Fruit fly (Drosophila melanogaster) whole organism, embryonic: ENCODE data around the gene CG9673.

Source experiments
- CG10147 ChIP-seq: fragments of 200-800 bp; sonication (Bioruptor generic); optimal IDR thresholded peaks from 2 replicates; lab custom pipeline; 2019; ENCODE audit warnings: missing biosample characterization, mild to moderate bottlenecking, missing genetic modification characterization, moderate library complexity
- CG10209 ChIP-seq: fragments of 200-800 bp; sonication (Bioruptor generic); optimal IDR thresholded peaks from 3 replicates; lab custom pipeline; 2017; ENCODE audit warnings: missing biosample characterization, mild to moderate bottlenecking, missing genetic modification characterization, missing genetic modification reagents
- CG14860 ChIP-seq: fragments of 200-800 bp; sonication (Bioruptor generic); IDR thresholded peaks from 3 replicates; pipeline ENCODE4 v1.3.6; 2022; ENCODE audit warnings: missing biosample characterization, missing genetic modification characterization; ENCODE audit not compliant: partially characterized antibody
- CG1603 ChIP-seq: fragments of 200-800 bp; sonication (Bioruptor generic); optimal IDR thresholded peaks from 2 replicates; lab custom pipeline; 2019; ENCODE audit warnings: missing biosample characterization, mild to moderate bottlenecking, missing genetic modification characterization, moderate library complexity
- CG16813 ChIP-seq: fragments of 200-800 bp; sonication (Bioruptor generic); IDR thresholded peaks from 3 replicates; pipeline ENCODE4 v1.3.6; 2022; ENCODE audit warnings: missing biosample characterization, missing genetic modification characterization; ENCODE audit not compliant: partially characterized antibody
- CG18262 ChIP-seq: fragments of 200-800 bp; optimal IDR thresholded peaks from 3 replicates; lab custom pipeline; 2019; ENCODE audit warnings: missing biosample characterization, mild to moderate bottlenecking, missing genetic modification characterization, moderate library complexity
- CG18476 ChIP-seq: fragments of 200-800 bp; sonication (Bioruptor generic); optimal IDR thresholded peaks from 2 replicates; lab custom pipeline; 2016; ENCODE audit warnings: missing biosample characterization, mild to moderate bottlenecking, missing genetic modification characterization
- CG2712 ChIP-seq: fragments of 200-800 bp; optimal IDR thresholded peaks from 3 replicates; lab custom pipeline; 2019; ENCODE audit warnings: missing biosample characterization, mild to moderate bottlenecking, missing genetic modification characterization, moderate library complexity
- CG3163 ChIP-seq: fragments of 200-800 bp; sonication (Bioruptor generic); optimal IDR thresholded peaks from 3 replicates; lab custom pipeline; 2016; ENCODE audit warnings: missing biosample characterization, missing genetic modification characterization
- CG33557 ChIP-seq: fragments of 200-800 bp; sonication (Bioruptor generic); optimal IDR thresholded peaks from 2 replicates; lab custom pipeline; 2019; ENCODE audit warnings: missing biosample characterization, mild to moderate bottlenecking, missing genetic modification characterization, moderate library complexity
- CG3407 ChIP-seq: fragments of 200-800 bp; sonication (Bioruptor generic); optimal IDR thresholded peaks from 2 replicates; lab custom pipeline; 2018; ENCODE audit warnings: missing biosample characterization, mild to moderate bottlenecking, missing genetic modification characterization
- CG6254 ChIP-seq: fragments of 200-800 bp; sonication (Bioruptor generic); optimal IDR thresholded peaks from 3 replicates; lab custom pipeline; 2017; ENCODE audit warnings: mild to moderate bottlenecking, missing biosample characterization, missing genetic modification reagents, missing genetic modification characterization
- CG6683 ChIP-seq: fragments of 200-800 bp; sonication (Bioruptor generic); optimal IDR thresholded peaks from 2 replicates; lab custom pipeline; 2017; ENCODE audit warnings: missing biosample characterization, mild to moderate bottlenecking, missing genetic modification characterization, missing genetic modification reagents
- CG7556 ChIP-seq: fragments of 200-800 bp; sonication (Bioruptor generic); optimal IDR thresholded peaks from 2 replicates; lab custom pipeline; 2017; ENCODE audit warnings: missing biosample characterization, mild to moderate bottlenecking, missing genetic modification characterization
- CG8290 ChIP-seq, 3 experiments: fragments of 200-800 bp; sonication (Bioruptor generic); optimal IDR thresholded peaks; 2 replicates each; lab custom pipeline; 2016 to 2019; ENCODE audit warnings: missing biosample characterization in 3 of 3, missing genetic modification characterization in 3 of 3, mild to moderate bottlenecking in 2 of 3, moderate library complexity in 1 of 3
- CG8924 ChIP-seq: fragments of 200-800 bp; optimal IDR thresholded peaks from 3 replicates; lab custom pipeline; 2019; ENCODE audit warnings: missing biosample characterization, mild to moderate bottlenecking, missing genetic modification characterization, moderate library complexity
- CG8944 ChIP-seq: fragments of 200-800 bp; sonication (Bioruptor generic); optimal IDR thresholded peaks from 3 replicates; lab custom pipeline; 2016; ENCODE audit warnings: missing biosample characterization, missing genetic modification characterization
- Dref ChIP-seq: fragments of 200-800 bp; sonication (Bioruptor generic); IDR thresholded peaks from 2 replicates; pipeline ENCODE4 v1.3.6; 2022; ENCODE audit warnings: missing biosample characterization, missing genetic modification characterization
- Drgx ChIP-seq: fragments of 200-800 bp; sonication (Bioruptor generic); IDR thresholded peaks from 2 replicates; pipeline ENCODE4 v1.3.6; 2022; ENCODE audit warnings: missing biosample characterization, missing genetic modification characterization
- H15 ChIP-seq: fragments of 200-800 bp; sonication (Bioruptor generic); IDR thresholded peaks from 3 replicates; pipeline ENCODE4 v1.3.6; 2022; ENCODE audit warnings: missing biosample characterization, missing genetic modification characterization
- HLH54F ChIP-seq: fragments of 200-800 bp; sonication (Bioruptor generic); optimal IDR thresholded peaks from 3 replicates; lab custom pipeline; 2016; ENCODE audit warnings: missing biosample characterization, missing genetic modification characterization
- HmgD ChIP-seq: fragments of 200-800 bp; sonication (Bioruptor generic); optimal IDR thresholded peaks from 3 replicates; lab custom pipeline; 2016; ENCODE audit warnings: missing biosample characterization, missing genetic modification characterization
- Lim3 ChIP-seq: fragments of 200-800 bp; sonication (Bioruptor generic); IDR thresholded peaks from 2 replicates; pipeline ENCODE4 v1.3.6; 2022; ENCODE audit warnings: missing biosample characterization, missing genetic modification characterization
- Mad ChIP-seq: fragments of 200-800 bp; sonication (Bioruptor generic); optimal IDR thresholded peaks from 2 replicates; lab custom pipeline; 2016; ENCODE audit warnings: missing biosample characterization, missing genetic modification characterization
- Nf-YA ChIP-seq: fragments of 200-800 bp; sonication (Bioruptor generic); IDR thresholded peaks from 2 replicates; pipeline ENCODE4 v1.3.6; 2022; ENCODE audit warnings: missing biosample characterization, missing genetic modification characterization
- Oaz ChIP-seq: fragments of 200-800 bp; sonication (Bioruptor generic); IDR thresholded peaks from 2 replicates; pipeline ENCODE4 v1.3.6; 2022; ENCODE audit warnings: missing biosample characterization, missing genetic modification characterization
- Sox102F ChIP-seq: fragments of 200-800 bp; sonication (Bioruptor generic); optimal IDR thresholded peaks from 2 replicates; lab custom pipeline; 2018; ENCODE audit warnings: missing biosample characterization, mild to moderate bottlenecking, missing genetic modification characterization, moderate library complexity
- YL-1 ChIP-seq: fragments of 200-800 bp; sonication (Bioruptor generic); optimal IDR thresholded peaks from 3 replicates; lab custom pipeline; 2017; ENCODE audit warnings: missing biosample characterization, mild to moderate bottlenecking, missing genetic modification characterization
- abd-A ChIP-seq: fragments of 200-800 bp; sonication (Bioruptor generic); optimal IDR thresholded peaks from 3 replicates; lab custom pipeline; 2019; ENCODE audit warnings: missing biosample characterization, mild to moderate bottlenecking, missing genetic modification characterization, moderate library complexity
- ap ChIP-seq: fragments of 200-800 bp; sonication (Bioruptor generic); IDR thresholded peaks from 2 replicates; pipeline ENCODE4 v1.3.6; 2022; ENCODE audit warnings: missing biosample characterization, missing genetic modification characterization
- br ChIP-seq: fragments of >200 bp; optimal IDR thresholded peaks from 2 replicates; lab custom pipeline; 2017
- dan ChIP-seq: fragments of 200-800 bp; sonication (Bioruptor generic); IDR thresholded peaks from 2 replicates; pipeline ENCODE4 v1.3.6; 2022; ENCODE audit warnings: missing biosample characterization, missing genetic modification characterization
- dimm ChIP-seq: fragments of 200-800 bp; sonication (Bioruptor generic); IDR thresholded peaks from 2 replicates; pipeline ENCODE4 v1.3.6; 2022; ENCODE audit warnings: missing biosample characterization, missing genetic modification characterization
- dpn ChIP-seq, 2 experiments: fragments of 200-800 bp; sonication (Bioruptor generic); optimal IDR thresholded peaks; 3 replicates each; lab custom pipeline; 2016; ENCODE audit warnings: missing biosample characterization in 2 of 2, missing genetic modification characterization in 2 of 2
- ewg ChIP-seq: fragments of 200-800 bp; sonication (Bioruptor generic); optimal IDR thresholded peaks from 3 replicates; lab custom pipeline; 2017; ENCODE audit warnings: mild to moderate bottlenecking, missing biosample characterization, missing genetic modification reagents, missing genetic modification characterization
- fd96Cb ChIP-seq: fragments of 200-800 bp; sonication (Bioruptor generic); optimal IDR thresholded peaks from 2 replicates; lab custom pipeline; 2018; ENCODE audit warnings: missing biosample characterization, mild to moderate bottlenecking, missing genetic modification characterization, moderate library complexity
- hb ChIP-seq: fragments of 200-800 bp; sonication (Bioruptor generic); IDR thresholded peaks from 3 replicates; pipeline ENCODE4 v1.3.6; 2022; ENCODE audit warnings: missing biosample characterization, missing genetic modification characterization; ENCODE audit not compliant: partially characterized antibody
- hbn ChIP-seq: fragments of 200-800 bp; sonication (Bioruptor generic); IDR thresholded peaks from 2 replicates; pipeline ENCODE4 v1.3.6; 2022; ENCODE audit warnings: missing biosample characterization, missing genetic modification characterization; ENCODE audit not compliant: partially characterized antibody
- lilli ChIP-seq: fragments of 200-800 bp; sonication (Bioruptor generic); optimal IDR thresholded peaks from 3 replicates; lab custom pipeline; 2016; ENCODE audit warnings: missing biosample characterization, missing genetic modification characterization
- maf-S ChIP-seq: fragments of 200-800 bp; sonication (Bioruptor generic); optimal IDR thresholded peaks from 2 replicates; lab custom pipeline; 2016; ENCODE audit warnings: missing biosample characterization, missing genetic modification characterization
- nmo ChIP-seq: fragments of 200-800 bp; sonication (Bioruptor generic); optimal IDR thresholded peaks from 2 replicates; lab custom pipeline; 2018; ENCODE audit warnings: missing biosample characterization, mild to moderate bottlenecking, missing genetic modification characterization, moderate library complexity
- pb ChIP-seq: fragments of 200-800 bp; sonication (Bioruptor generic); optimal IDR thresholded peaks from 3 replicates; lab custom pipeline; 2016; ENCODE audit warnings: missing biosample characterization, missing genetic modification characterization
- pita ChIP-seq: fragments of 200-800 bp; sonication (Bioruptor generic); optimal IDR thresholded peaks from 2 replicates; lab custom pipeline; 2017; ENCODE audit warnings: missing biosample characterization, mild to moderate bottlenecking, missing genetic modification characterization
- pnt ChIP-seq: fragments of 200-800 bp; sonication (Bioruptor generic); optimal IDR thresholded peaks from 3 replicates; lab custom pipeline; 2016; ENCODE audit warnings: missing biosample characterization, missing genetic modification characterization
- salm ChIP-seq: fragments of 200-800 bp; sonication (Bioruptor generic); optimal IDR thresholded peaks from 2 replicates; lab custom pipeline; 2018; ENCODE audit warnings: missing biosample characterization, mild to moderate bottlenecking, missing genetic modification characterization
- so ChIP-seq: fragments of 200-800 bp; sonication (Bioruptor generic); IDR thresholded peaks from 3 replicates; pipeline ENCODE4 v1.3.6; 2022; ENCODE audit warnings: missing biosample characterization, missing genetic modification characterization
- tgo ChIP-seq: fragments of 200-800 bp; sonication (Bioruptor generic); IDR thresholded peaks from 3 replicates; pipeline ENCODE4 v1.3.6; 2022; ENCODE audit warnings: missing biosample characterization, missing genetic modification characterization
- tin ChIP-seq: fragments of 200-800 bp; sonication (Bioruptor generic); optimal IDR thresholded peaks from 3 replicates; lab custom pipeline; 2016; ENCODE audit warnings: missing biosample characterization, missing genetic modification characterization
- twi ChIP-seq: fragments of 200-800 bp; optimal IDR thresholded peaks from 2 replicates; lab custom pipeline; 2019; ENCODE audit warnings: missing biosample characterization, mild to moderate bottlenecking, missing genetic modification characterization, moderate library complexity
- tx ChIP-seq: fragments of 200-800 bp; sonication (Bioruptor generic); optimal IDR thresholded peaks from 2 replicates; lab custom pipeline; 2016; ENCODE audit warnings: missing biosample characterization, missing genetic modification characterization
- wek ChIP-seq: fragments of 200-800 bp; sonication (Bioruptor generic); optimal IDR thresholded peaks from 3 replicates; lab custom pipeline; 2018; ENCODE audit warnings: missing biosample characterization, mild to moderate bottlenecking, missing genetic modification characterization, moderate library complexity

Gene CG9673

DNA sequence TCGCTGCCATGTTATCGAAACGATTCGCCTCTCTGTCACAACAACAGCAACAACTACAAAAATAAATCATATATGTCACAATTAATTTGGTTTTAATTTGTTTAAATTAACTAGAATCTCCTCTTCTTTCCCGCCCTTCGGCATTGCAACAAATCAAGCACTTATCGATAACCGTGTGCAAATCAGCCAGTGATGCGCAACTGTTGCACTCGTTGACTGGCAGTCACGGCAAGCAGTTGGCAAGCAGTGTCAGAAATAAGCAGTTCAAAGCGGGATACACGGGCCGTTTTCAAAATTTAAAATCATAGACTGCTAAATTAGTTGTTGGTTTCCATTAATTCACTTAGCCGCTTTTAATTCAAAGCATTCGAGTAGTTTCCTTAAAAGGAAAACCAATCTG, 19.9 kb downstream of the CG9673 start, which contains the start of gene Axs (continued):
- TF ChIP-seq CG3163 (GFP tag; lab: Kevin White, UChicago) (no peak), CG18476 (GFP tag; lab: Kevin White, UChicago) (no peak), CG10209 (GFP tag; lab: Kevin White, UChicago) (no peak), Drgx (no peak), H15 (GFP tag; lab: Robert Waterston, UW) (no peak), Nf-YA (no peak), hb (GFP tag; lab: Robert Waterston, UW) (peak; percentile 69), Sox102F (GFP tag; lab: Kevin White, UChicago) (no peak), pb (peak; percentile 37), tx (GFP tag; lab: Kevin White, UChicago) (peak; percentile 30), CG6254 (no peak), CG7556 (GFP tag; lab: Kevin White, UChicago) (no peak), ap (no peak), CG10147 (GFP tag; lab: Kevin White, UChicago) (no peak), CG8924 (tag; lab: Kevin White, UChicago) (peak; percentile 35), HLH54F (GFP tag; lab: Kevin White, UChicago) (no peak), CG2712 (peak; percentile 20), CG33557 (GFP tag; lab: Kevin White, UChicago) (peak; percentile 9), dan (GFP tag; lab: Robert Waterston, UW) (no peak), br (lab: Kevin White, UChicago) (no peak), CG14860 (GFP tag; lab: Robert Waterston, UW) (peak; percentile 64), HmgD (GFP tag; lab: Kevin White, UChicago) (peak; percentile 24), Dref (GFP tag; lab: Robert Waterston, UW) (peak; percentile 88), tgo (GFP tag; lab: Robert Waterston, UW) (no peak), dpn (GFP tag; optimal IDR thresholded peaks at IDR 0.05; lab: Kevin White, UChicago) (peak; percentile 26 to 39), so (no peak), Oaz (GFP tag; lab: Robert Waterston, UW) (no peak), Mad (GFP tag; lab: Kevin White, UChicago) (peak; percentile 27), CG1603 (tag; lab: Kevin White, UChicago) (peak; percentile 66), dimm (GFP tag; lab: Robert Waterston, UW) (no peak), pita (GFP tag; lab: Kevin White, UChicago) (no peak), wek (no peak), CG16813 (GFP tag; lab: Robert Waterston, UW) (peak; percentile 69), twi (no peak), fd96Cb (tag; lab: Kevin White, UChicago) (no peak), maf-S (GFP tag; lab: Kevin White, UChicago) (no peak), CG6683 (GFP tag; lab: Kevin White, UChicago) (no peak), tin (GFP tag; lab: Kevin White, UChicago) (no peak), Lim3 (GFP tag; lab: Robert Waterston, UW) (no peak), YL-1 (GFP tag; lab: Kevin White, UChicago) (peak; percentile 41), CG3407 (no peak), CG8290 (GFP tag; optimal IDR thresholded peaks at IDR 0.05; lab: Kevin White, UChicago) (peak; percentile 85), CG8290 (tag; optimal IDR thresholded peaks at IDR 0.05; lab: Kevin White, UChicago) (peak; percentile 54 to 87), CG18262 (tag; lab: Kevin White, UChicago) (no peak), pnt (GFP tag; lab: Kevin White, UChicago) (no peak), CG8944 (GFP tag; lab: Kevin White, UChicago) (no peak), abd-A (tag; lab: Kevin White, UChicago) (no peak), salm (tag; lab: Kevin White, UChicago) (no peak), hbn (peak; percentile 50), lilli (GFP tag; lab: Kevin White, UChicago) (peak; percentile 56), ewg (peak; percentile 47), nmo (GFP tag; lab: Kevin White, UChicago) (peak; percentile 63)
